Fruit fly (Drosophila melanogaster): ENCODE measurements around the gene CG7102.

Gene CG7102

DNA sequence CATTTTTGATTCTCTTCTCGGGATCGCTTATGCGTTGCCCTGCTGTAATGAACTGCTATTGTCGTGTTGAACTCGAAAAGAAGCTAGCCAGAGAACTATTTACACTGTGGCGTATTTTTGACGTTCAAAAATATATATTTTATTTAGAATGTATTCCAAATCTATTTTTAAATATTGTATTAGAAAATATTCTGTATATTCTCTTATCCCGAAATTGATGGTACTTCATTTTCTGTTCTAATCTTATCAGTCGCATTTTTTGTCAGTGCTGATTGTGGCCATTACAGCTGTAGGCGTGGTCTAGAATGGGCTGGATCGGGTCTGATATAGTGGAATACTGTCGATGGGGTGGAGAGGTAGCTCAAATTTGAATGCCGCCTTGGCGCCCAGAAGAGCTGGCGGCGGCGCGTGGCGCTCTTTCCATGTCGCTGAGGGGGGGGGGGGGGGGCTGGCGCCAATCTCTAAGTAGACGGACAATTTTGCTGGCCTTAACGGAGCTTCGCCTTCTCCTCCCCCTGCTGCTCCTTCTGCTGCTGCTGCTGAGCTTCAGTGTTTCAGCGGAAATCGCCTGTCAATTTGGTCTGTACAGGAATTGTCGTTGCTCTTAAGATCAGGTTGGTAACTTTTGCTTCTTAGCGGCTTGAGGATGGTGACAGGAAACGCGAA lies 36.5 kb upstream of the CG7102 start (continued):
- TF ChIP-seq bsh (GFP tag; optimal IDR thresholded peaks at IDR 0.05) (no peak), CG11504 (tag; optimal IDR thresholded peaks at IDR 0.05) (peak; percentile 12), CG14014 (GFP tag; IDR thresholded peaks at IDR 0.05) (0 out of 2 replicates have a peak, but pooled peaks have one; percentile 9), CG17912 (GFP tag; optimal IDR thresholded peaks at IDR 0.05) (no peak), Pdp1 (GFP tag; optimal IDR thresholded peaks at IDR 0.05) (no peak), CG15269 (tag; optimal IDR thresholded peaks at IDR 0.05) (peak; percentile 14), CG17612 (GFP tag; IDR thresholded peaks at IDR 0.05) (no peak), dm (GFP tag; optimal IDR thresholded peaks at IDR 0.05) (no peak), Sry-δ (GFP tag; optimal IDR thresholded peaks at IDR 0.05) (no peak), CG9727 (GFP tag; optimal IDR thresholded peaks at IDR 0.05) (no peak), CG7928 (GFP tag; optimal IDR thresholded peaks at IDR 0.05) (no peak), CG6813 (GFP tag; optimal IDR thresholded peaks at IDR 0.05) (no peak), CG7271 (tag; optimal IDR thresholded peaks at IDR 0.05) (no peak), HLH3B (GFP tag; IDR thresholded peaks at IDR 0.05) (no peak), tup (GFP tag; optimal IDR thresholded peaks at IDR 0.05) (no peak), yki (optimal IDR thresholded peaks at IDR 0.05) (no peak), gem (tag; optimal IDR thresholded peaks at IDR 0.05) (peak; percentile 40), maf-S (GFP tag; optimal IDR thresholded peaks at IDR 0.05) (no peak), CG6854 (GFP tag; optimal IDR thresholded peaks at IDR 0.05) (no peak), al (GFP tag; IDR thresholded peaks at IDR 0.05) (no peak), CG2120 (GFP tag; optimal IDR thresholded peaks at IDR 0.05) (peak; percentile 11), CG12236 (GFP tag; optimal IDR thresholded peaks at IDR 0.05) (no peak), Doc3 (GFP tag; IDR thresholded peaks at IDR 0.05; ENCODE audit: partially characterized antibody) (no peak), CG3065 (GFP tag; optimal IDR thresholded peaks at IDR 0.05) (no peak), ftz-f1 (GFP tag; optimal IDR thresholded peaks at IDR 0.05) (no peak), ems (GFP tag; optimal IDR thresholded peaks at IDR 0.05) (no peak), Hr51 (GFP tag; optimal IDR thresholded peaks at IDR 0.05) (peak in 1 of 2 experiments; percentile 20), ci (GFP tag; IDR thresholded peaks at IDR 0.05) (0 out of 3 replicates have a peak, but pooled peaks have one; percentile 18), pan (optimal IDR thresholded peaks at IDR 0.05) (no peak), pan (GFP tag; optimal IDR thresholded peaks at IDR 0.05 in 1 of 2, IDR thresholded peaks at IDR 0.05 in 1 of 2) (no peak), Scr (GFP tag; IDR thresholded peaks at IDR 0.05; ENCODE audit: partially characterized antibody) (no peak), dpn (GFP tag; optimal IDR thresholded peaks at IDR 0.05) (no peak), Spps (tag; optimal IDR thresholded peaks at IDR 0.05) (no peak), CG42726 (GFP tag; IDR thresholded peaks at IDR 0.05; ENCODE audit: partially characterized antibody) (no peak), crol (GFP tag; IDR thresholded peaks at IDR 0.05) (no peak), CG12769 (tag; optimal IDR thresholded peaks at IDR 0.05) (no peak), CG7839 (tag; optimal IDR thresholded peaks at IDR 0.05) (peak; percentile 8), Stat92E (GFP tag; optimal IDR thresholded peaks at IDR 0.05) (no peak), ERR (GFP tag; optimal IDR thresholded peaks at IDR 0.05) (no peak), tgo (GFP tag; IDR thresholded peaks at IDR 0.05) (peak; percentile 31; the same call in 1 of the 3 replicates), CG3847 (GFP tag; IDR thresholded peaks at IDR 0.05) (0 out of 2 replicates have a peak, but pooled peaks have one; percentile 8), Mad (GFP tag; optimal IDR thresholded peaks at IDR 0.05) (no peak), pros (GFP tag; optimal IDR thresholded peaks at IDR 0.05) (no peak), Hmx (GFP tag; optimal IDR thresholded peaks at IDR 0.05) (no peak), Doc2 (GFP tag; IDR thresholded peaks at IDR 0.05) (no peak), Trl (optimal IDR thresholded peaks at IDR 0.05) (no peak), Trl (GFP tag; optimal IDR thresholded peaks at IDR 0.05) (no peak), CG32532 (GFP tag; IDR thresholded peaks at IDR 0.05) (no peak), en (GFP tag; optimal IDR thresholded peaks at IDR 0.05) (no peak), CG13424 (tag; optimal IDR thresholded peaks at IDR 0.05) (peak; percentile 17), Hr39 (optimal IDR thresholded peaks at IDR 0.05) (peak; percentile 54)
